Worm (Caenorhabditis elegans): ENCODE results near the gene srt-11.

srt-11 gene

ce11 chrII:14794935-14795454 is 10.8 kb upstream of the srt-11 start, which contains the start of gene eif-3.B (continued):
- peak; percentile 70; the same call in 1 of the 2 replicates for TF ChIP-seq nfyb-1 (GFP tag; IDR thresholded peaks at IDR 0.05)
- TF ChIP-seq egl-44 (GFP tag; IDR thresholded peaks at IDR 0.05) = peak; percentile 51; the same call in 1 of the 2 replicates
- no peak for TF ChIP-seq ztf-3 (GFP tag; optimal IDR thresholded peaks at IDR 0.05)
- TF ChIP-seq F37B4.10 (GFP tag; IDR thresholded peaks at IDR 0.05) = no peak
- no peak for TF ChIP-seq sptf-2 (GFP tag; optimal IDR thresholded peaks at IDR 0.05)
- TF ChIP-seq ceh-79 (tag; optimal IDR thresholded peaks at IDR 0.05) = no peak
- TF ChIP-seq B0261.1 (tag; optimal IDR thresholded peaks at IDR 0.05) = no peak
- 0 out of 2 replicates have a peak, but pooled peaks have one; percentile 38 for TF ChIP-seq egl-18 (GFP tag; IDR thresholded peaks at IDR 0.05)
- peak; percentile 51 for TF ChIP-seq snpc-1.3 (tag; optimal IDR thresholded peaks at IDR 0.05; ENCODE audit: insufficient read depth)
- TF ChIP-seq F22D6.2 (tag; optimal IDR thresholded peaks at IDR 0.05) = peak; percentile 15

DNA sequence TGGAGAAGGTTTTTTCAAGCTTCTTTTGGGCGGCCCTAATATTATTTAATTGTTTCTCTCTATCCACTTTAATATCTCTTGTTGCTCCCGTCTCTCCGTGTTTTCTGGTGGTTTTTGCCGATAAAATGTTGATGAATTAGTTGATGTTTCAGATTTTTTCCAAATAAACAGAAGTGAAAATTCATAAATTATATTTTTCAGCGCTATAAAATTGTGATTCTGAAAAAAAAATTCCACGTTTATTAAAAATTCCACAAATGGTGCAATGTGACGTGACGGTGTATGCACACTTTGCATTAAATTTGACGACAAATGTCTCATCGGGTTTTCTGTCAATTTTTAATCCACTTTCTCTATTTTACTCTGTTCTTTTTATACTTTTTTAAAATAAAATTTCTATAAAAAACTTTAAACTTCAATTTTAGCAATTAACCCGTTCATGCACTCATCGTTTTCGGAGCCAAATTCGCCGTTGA is 7.7 kb upstream of the srt-11 start, which contains the start of gene tbc-20:
Gene tbc-20, plus strand, starts transcription at position 426 of the 476 bp plus-strand sequence.
- TF ChIP-seq Y67H2A.10 (GFP tag; conservative IDR thresholded peaks at IDR 0.05) (no peak), gei-17 (GFP tag; optimal IDR thresholded peaks at IDR 0.05) (no peak), rpc-1 (optimal IDR thresholded peaks at IDR 0.05) (no peak), rpc-1 (tag; optimal IDR thresholded peaks at IDR 0.05) (no peak), snpc-1.1 (tag; optimal IDR thresholded peaks at IDR 0.05; ENCODE audit: insufficient read depth) (peak; percentile 74), let-607 (tag; optimal IDR thresholded peaks at IDR 0.05) (peak in 1 of 2 experiments; percentile 32), fkh-3 (tag; optimal IDR thresholded peaks at IDR 0.05) (no peak), F23B12.7 (tag; optimal IDR thresholded peaks at IDR 0.05; ENCODE audit: insufficient read depth) (no peak), T26A5.8 (tag; optimal IDR thresholded peaks at IDR 0.05) (no peak), ztf-22 (GFP tag; optimal IDR thresholded peaks at IDR 0.05) (no peak), ZK185.1 (tag; optimal IDR thresholded peaks at IDR 0.05; ENCODE audit: poor library complexity, severe bottlenecking) (peak; percentile 28), egl-18 (GFP tag; IDR thresholded peaks at IDR 0.05) (no peak), aptf-3 (GFP tag; IDR thresholded peaks at IDR 0.05) (no peak), D2030.7 (GFP tag; IDR thresholded peaks at IDR 0.05) (peak; percentile 62), nhr-90 (tag; optimal IDR thresholded peaks at IDR 0.05) (no peak), mcd-1 (GFP tag; IDR thresholded peaks at IDR 0.05) (peak; percentile 31; the same call in 1 of the 2 replicates), him-1 (tag; optimal IDR thresholded peaks at IDR 0.05) (peak; percentile 34), F49E8.2 (tag; optimal IDR thresholded peaks at IDR 0.05; ENCODE audit: insufficient read depth) (no peak), cebp-1 (GFP tag; IDR thresholded peaks at IDR 0.05) (no peak), cebp-1 (tag; optimal IDR thresholded peaks at IDR 0.05) (no peak), B0019.2 (GFP tag; conservative IDR thresholded peaks at IDR 0.05) (no peak), F57A8.1 (GFP tag; optimal IDR thresholded peaks at IDR 0.05) (no peak), sdz-38 (tag; optimal IDR thresholded peaks at IDR 0.05) (no peak), C06A6.2 (GFP tag; conservative IDR thresholded peaks at IDR 0.05) (no peak), attf-3 (GFP tag; conservative IDR thresholded peaks at IDR 0.05) (peak; percentile 41; the same call in 1 of the 2 replicates), K11D2.4 (GFP tag; IDR thresholded peaks at IDR 0.05) (no peak), nfya-1 (tag; optimal IDR thresholded peaks at IDR 0.05; ENCODE audit: borderline replicate concordance, insufficient read depth) (no peak), ceh-40 (GFP tag; IDR thresholded peaks at IDR 0.05) (no peak), nfyb-1 (GFP tag; IDR thresholded peaks at IDR 0.05) (no peak), ztf-26 (tag; optimal IDR thresholded peaks at IDR 0.05) (no peak), bed-2 (GFP tag; IDR thresholded peaks at IDR 0.05) (no peak), ceh-58 (GFP tag; IDR thresholded peaks at IDR 0.05) (no peak), somi-1 (GFP tag; optimal IDR thresholded peaks at IDR 0.05) (no peak), tbx-9 (tag; optimal IDR thresholded peaks at IDR 0.05; ENCODE audit: borderline replicate concordance) (no peak), unc-62 (GFP tag; optimal IDR thresholded peaks at IDR 0.05) (no peak), nhr-179 (tag; optimal IDR thresholded peaks at IDR 0.05) (no peak), ets-4 (GFP tag; optimal IDR thresholded peaks at IDR 0.05) (no peak), nhr-80 (tag; optimal IDR thresholded peaks at IDR 0.05) (no peak)

Data from whole organism, young adult.